Fruit fly (Drosophila melanogaster): ENCODE results near the gene Tpt.

The Tpt gene

DNA sequence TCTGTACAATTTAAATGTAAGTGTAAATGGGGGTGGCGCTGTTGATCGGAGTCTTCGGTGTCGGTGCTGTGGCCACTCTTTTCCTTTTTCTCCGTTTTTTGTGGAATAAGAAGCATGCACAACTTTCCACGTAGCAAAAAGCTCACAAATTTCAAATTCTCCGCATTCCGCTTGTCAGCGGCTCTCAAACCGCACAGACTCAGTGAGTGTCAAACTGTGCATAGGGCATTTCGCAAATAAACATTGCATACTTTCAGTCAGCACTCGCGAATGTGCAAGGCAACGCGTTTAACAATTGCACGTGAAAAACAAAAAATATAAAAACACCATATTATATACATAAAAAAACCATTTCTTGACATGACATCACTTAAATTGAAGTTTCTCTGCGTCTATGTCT, 10.1 kb downstream of the Tpt start:
- peak; percentile 79 for TF ChIP-seq D1 (tag; optimal IDR thresholded peaks at IDR 0.05)
- TF ChIP-seq Snoo (tag; optimal IDR thresholded peaks at IDR 0.05): no peak
- no peak for TF ChIP-seq CG17806 (tag; optimal IDR thresholded peaks at IDR 0.05)
- no peak for TF ChIP-seq CG13204 (GFP tag; optimal IDR thresholded peaks at IDR 0.05)
- TF ChIP-seq Ets98B (GFP tag; IDR thresholded peaks at IDR 0.05): peak; percentile 27; the same call in 1 of the 2 replicates
- no peak for TF ChIP-seq gl (tag; optimal IDR thresholded peaks at IDR 0.05)
- TF ChIP-seq CG8301 (tag; optimal IDR thresholded peaks at IDR 0.05): no peak
- TF ChIP-seq CG32121 (GFP tag; IDR thresholded peaks at IDR 0.05): 0 out of 2 replicates have a peak, but pooled peaks have one; percentile 15
- no peak; the same call in 2 of the 3 replicates for TF ChIP-seq fd96Ca (GFP tag; IDR thresholded peaks at IDR 0.05)
- no peak for TF ChIP-seq rn (GFP tag; IDR thresholded peaks at IDR 0.05)
- no peak for TF ChIP-seq CG14655 (GFP tag; optimal IDR thresholded peaks at IDR 0.05)
- no peak for TF ChIP-seq CG9948 (tag; optimal IDR thresholded peaks at IDR 0.05)
- no peak for TF ChIP-seq EcR (GFP tag; optimal IDR thresholded peaks at IDR 0.05)
- no peak for TF ChIP-seq Pif1B (GFP tag; optimal IDR thresholded peaks at IDR 0.05)
- TF ChIP-seq CG34367 (tag; optimal IDR thresholded peaks at IDR 0.05): no peak
- no peak for TF ChIP-seq CG8159 (tag; optimal IDR thresholded peaks at IDR 0.05)
- no peak for TF ChIP-seq Pif1A (GFP tag; optimal IDR thresholded peaks at IDR 0.05)
- TF ChIP-seq CG12605 (GFP tag; IDR thresholded peaks at IDR 0.05): no peak
- no peak for TF ChIP-seq CG10348 (GFP tag; IDR thresholded peaks at IDR 0.05)
- no peak for TF ChIP-seq CG4496 (GFP tag; IDR thresholded peaks at IDR 0.05)
- TF ChIP-seq CG15710 (tag; optimal IDR thresholded peaks at IDR 0.05): no peak

- TF ChIP-seq rn (GFP tag; IDR thresholded peaks at IDR 0.05) (no peak), CG14655 (GFP tag; optimal IDR thresholded peaks at IDR 0.05) (no peak), Ets98B (GFP tag; IDR thresholded peaks at IDR 0.05) (no peak), CG32121 (GFP tag; IDR thresholded peaks at IDR 0.05) (no peak), CG4496 (GFP tag; IDR thresholded peaks at IDR 0.05) (no peak), Snoo (tag; optimal IDR thresholded peaks at IDR 0.05) (no peak), CG9948 (tag; optimal IDR thresholded peaks at IDR 0.05) (no peak), CG13204 (GFP tag; optimal IDR thresholded peaks at IDR 0.05) (no peak), gl (tag; optimal IDR thresholded peaks at IDR 0.05) (no peak), CG15710 (tag; optimal IDR thresholded peaks at IDR 0.05) (no peak), Pif1A (GFP tag; optimal IDR thresholded peaks at IDR 0.05) (no peak), CG8301 (tag; optimal IDR thresholded peaks at IDR 0.05) (no peak), D1 (tag; optimal IDR thresholded peaks at IDR 0.05) (no peak)
Measured at dm6 chr3L:8394132-8394531, 10.9 kb downstream of the Tpt start.

DNA sequence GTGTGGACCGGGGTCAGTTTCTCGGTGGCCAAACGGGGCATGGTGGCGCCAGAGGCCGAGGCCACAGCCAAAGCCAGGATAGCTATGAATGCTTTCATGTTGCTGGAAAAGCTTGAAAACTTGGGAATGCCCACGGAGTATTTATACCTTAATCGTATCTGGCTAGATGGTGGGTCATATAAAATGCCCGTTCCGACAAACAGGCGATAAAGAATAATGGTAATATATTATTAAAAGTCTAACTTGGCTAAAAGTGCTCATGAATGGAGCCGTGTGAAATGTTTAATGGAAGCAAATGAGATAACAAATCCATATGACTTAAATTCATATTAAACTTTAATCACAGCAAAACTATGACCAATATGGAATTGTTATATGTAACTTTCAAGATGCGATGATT, 11.5 kb downstream of the Tpt start, which contains the start of gene Jon66Cii:
Gene Jon66Cii (minus strand): TSS at position 101 of the 400 bp plus-strand sequence.
- TF ChIP-seq Pif1A (GFP tag; optimal IDR thresholded peaks at IDR 0.05) (no peak), EcR (GFP tag; optimal IDR thresholded peaks at IDR 0.05) (no peak), CG12605 (GFP tag; IDR thresholded peaks at IDR 0.05) (no peak), Snoo (tag; optimal IDR thresholded peaks at IDR 0.05) (no peak), CG8159 (tag; optimal IDR thresholded peaks at IDR 0.05) (no peak), CG4496 (GFP tag; IDR thresholded peaks at IDR 0.05) (no peak), Ets98B (GFP tag; IDR thresholded peaks at IDR 0.05) (no peak), CG9948 (tag; optimal IDR thresholded peaks at IDR 0.05) (no peak), Pif1B (GFP tag; optimal IDR thresholded peaks at IDR 0.05) (no peak)

DNA sequence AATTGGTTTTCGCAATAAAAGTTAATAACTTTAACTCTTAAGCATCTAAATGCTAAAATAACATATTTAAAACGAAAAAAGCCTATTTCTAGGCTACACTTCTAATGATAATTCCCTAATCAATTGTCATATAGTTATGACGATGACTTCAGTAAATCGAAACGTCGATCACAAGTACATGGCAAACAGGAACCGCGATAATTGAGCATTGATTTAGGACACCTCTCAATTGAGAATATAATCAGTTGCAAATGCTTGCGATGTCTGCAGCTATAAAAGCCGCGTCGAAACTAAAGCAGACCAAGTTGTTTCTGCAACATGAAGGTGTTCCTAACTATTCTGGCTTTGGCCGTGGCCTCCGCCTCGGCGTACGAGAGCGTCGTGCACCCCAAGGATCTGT, 13.8 kb downstream of the Tpt start, which contains the start of gene Jon66Ci:
Gene Jon66Ci (plus strand): TSS at position 301 of the 400 bp plus-strand sequence.
- no peak for TF ChIP-seq CG17806 (tag; optimal IDR thresholded peaks at IDR 0.05)
- TF ChIP-seq CG4496 (GFP tag; IDR thresholded peaks at IDR 0.05): no peak
- TF ChIP-seq CG13204 (GFP tag; optimal IDR thresholded peaks at IDR 0.05): no peak
- TF ChIP-seq CG34367 (tag; optimal IDR thresholded peaks at IDR 0.05): no peak
- no peak for TF ChIP-seq CG14655 (GFP tag; optimal IDR thresholded peaks at IDR 0.05)
- TF ChIP-seq CG10348 (GFP tag; IDR thresholded peaks at IDR 0.05): no peak
- no peak for TF ChIP-seq Snoo (tag; optimal IDR thresholded peaks at IDR 0.05)
- no peak for TF ChIP-seq CG15710 (tag; optimal IDR thresholded peaks at IDR 0.05)
- no peak for TF ChIP-seq rn (GFP tag; IDR thresholded peaks at IDR 0.05)
- TF ChIP-seq CG9948 (tag; optimal IDR thresholded peaks at IDR 0.05): no peak

DNA sequence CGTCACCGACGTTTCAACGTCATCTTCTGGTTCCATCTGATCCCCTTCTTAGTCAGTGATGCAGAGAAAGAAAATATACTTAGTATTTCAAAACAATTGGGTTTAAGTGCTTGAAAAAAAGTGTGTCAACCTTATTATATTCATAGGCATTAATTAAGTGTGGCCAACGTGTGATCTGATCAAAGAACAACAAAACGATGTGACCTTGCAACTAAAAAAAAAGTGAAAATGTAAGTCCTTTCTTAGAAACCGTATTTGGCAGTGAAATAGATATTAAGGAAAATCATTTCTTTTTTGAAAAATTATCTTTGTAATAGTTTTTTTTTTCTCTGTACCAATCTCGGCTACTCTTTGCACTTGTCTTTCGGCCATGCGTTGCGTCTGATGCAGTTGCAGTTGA, 20.0 kb downstream of the Tpt start:
- TF ChIP-seq Pif1B (GFP tag; optimal IDR thresholded peaks at IDR 0.05) (peak; percentile 85), gl (tag; optimal IDR thresholded peaks at IDR 0.05) (peak; percentile 44), Snoo (tag; optimal IDR thresholded peaks at IDR 0.05) (peak; percentile 67), CG34367 (tag; optimal IDR thresholded peaks at IDR 0.05) (peak; percentile 81), CG9948 (tag; optimal IDR thresholded peaks at IDR 0.05) (peak; percentile 86), CG8301 (tag; optimal IDR thresholded peaks at IDR 0.05) (peak; percentile 91), fd96Ca (GFP tag; IDR thresholded peaks at IDR 0.05) (peak; percentile 79), CG15710 (tag; optimal IDR thresholded peaks at IDR 0.05) (peak; percentile 86), CG12605 (GFP tag; IDR thresholded peaks at IDR 0.05) (peak; percentile 63; the same call in 1 of the 2 replicates), D1 (tag; optimal IDR thresholded peaks at IDR 0.05) (peak; percentile 69), CG17806 (tag; optimal IDR thresholded peaks at IDR 0.05) (peak; percentile 79), Ets98B (GFP tag; IDR thresholded peaks at IDR 0.05) (peak; percentile 64), CG4496 (GFP tag; IDR thresholded peaks at IDR 0.05) (peak; percentile 41; the same call in 2 of the 3 replicates), CG10348 (GFP tag; IDR thresholded peaks at IDR 0.05) (no peak), EcR (GFP tag; optimal IDR thresholded peaks at IDR 0.05) (no peak), CG8159 (tag; optimal IDR thresholded peaks at IDR 0.05) (peak; percentile 90), CG32121 (GFP tag; IDR thresholded peaks at IDR 0.05) (peak; percentile 13; the same call in 1 of the 2 replicates), Pif1A (GFP tag; optimal IDR thresholded peaks at IDR 0.05) (peak; percentile 86), rn (GFP tag; IDR thresholded peaks at IDR 0.05) (no peak), CG14655 (GFP tag; optimal IDR thresholded peaks at IDR 0.05) (peak; percentile 93), CG13204 (GFP tag; optimal IDR thresholded peaks at IDR 0.05) (peak; percentile 54)

DNA sequence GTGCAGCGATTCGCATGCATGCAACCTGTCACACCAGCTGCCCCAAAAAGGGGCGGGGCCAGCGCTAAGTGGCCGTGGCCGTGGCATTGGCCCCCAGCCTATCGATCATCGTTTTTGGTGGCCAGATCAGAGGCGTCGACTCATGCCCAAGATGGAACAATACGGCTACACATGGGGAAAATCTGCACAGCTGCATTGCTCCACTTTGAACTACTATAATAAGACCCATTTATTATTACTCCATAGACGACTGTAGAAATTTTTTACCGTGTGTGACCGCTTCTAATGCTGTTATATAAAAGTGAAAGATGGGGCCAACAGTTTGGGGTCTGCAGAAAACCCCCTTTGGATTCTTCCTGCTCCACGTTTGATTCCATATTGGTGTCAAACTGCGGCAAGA, 21.1 kb downstream of the Tpt start:
- TF ChIP-seq fd96Ca (GFP tag; IDR thresholded peaks at IDR 0.05) (peak; percentile 30; the same call in 1 of the 3 replicates), CG10348 (GFP tag; IDR thresholded peaks at IDR 0.05) (0 out of 2 replicates have a peak, but pooled peaks have one; percentile 13), CG4496 (GFP tag; IDR thresholded peaks at IDR 0.05) (no peak), Pif1A (GFP tag; optimal IDR thresholded peaks at IDR 0.05) (peak; percentile 43), rn (GFP tag; IDR thresholded peaks at IDR 0.05) (no peak), CG8301 (tag; optimal IDR thresholded peaks at IDR 0.05) (peak; percentile 32), CG14655 (GFP tag; optimal IDR thresholded peaks at IDR 0.05) (peak; percentile 21), Pif1B (GFP tag; optimal IDR thresholded peaks at IDR 0.05) (peak; percentile 12), Ets98B (GFP tag; IDR thresholded peaks at IDR 0.05) (0 out of 2 replicates have a peak, but pooled peaks have one; percentile 14)

Measured in whole organism, pupa.